Worm (Caenorhabditis elegans) whole organism, midembryonic: ENCODE results near the gene hst-6.
A peak's percentile ranks its signal among the peaks of the same experiment; 100 is the strongest.

Experiments
- T22C8.4 ChIP-seq: fragments of 200-800 bp; sonication (Bioruptor generic); IDR thresholded peaks from 2 replicates; pipeline ENCODE4 v1.3.6; 2022; ENCODE audit warnings: missing genetic modification characterization, missing compliant biosample characterization
- cog-1 ChIP-seq: sonication (generic microtip); optimal IDR thresholded peaks from 2 replicates; lab custom pipeline; 2016; ENCODE audit warnings: missing genetic modification characterization, missing compliant biosample characterization
- flt-1 ChIP-seq: fragments of 200-800 bp; sonication (Bioruptor generic); IDR thresholded peaks from 2 replicates; pipeline ENCODE4 v1.3.6; 2022; ENCODE audit warnings: missing genetic modification characterization, missing compliant biosample characterization
- klf-2 ChIP-seq: fragments of 200-800 bp; sonication (Bioruptor generic); conservative IDR thresholded peaks from 2 replicates; pipeline ENCODE4 v1.3.6; 2022; ENCODE audit warnings: missing genetic modification reagents, missing genetic modification characterization, missing compliant biosample characterization
- med-1 ChIP-seq: sonication (generic microtip); optimal IDR thresholded peaks from 2 replicates; lab custom pipeline; 2017; ENCODE audit warnings: missing genetic modification characterization, mild to moderate bottlenecking, missing compliant biosample characterization, antibody characterized with exemption, missing genetic modification reagents; ENCODE audit not compliant: insufficient read depth
- ref-1 ChIP-seq: fragments of 200-800 bp; sonication (Bioruptor generic); conservative IDR thresholded peaks from 2 replicates; pipeline ENCODE4 v1.3.6; 2022; ENCODE audit warnings: missing genetic modification reagents, missing genetic modification characterization, missing compliant biosample characterization
- tab-1 ChIP-seq: fragments of 200-800 bp; sonication (Bioruptor generic); IDR thresholded peaks from 2 replicates; pipeline ENCODE4 v1.3.6; 2022; ENCODE audit warnings: missing genetic modification characterization, missing compliant biosample characterization
- ztf-23 ChIP-seq: fragments of 200-800 bp; sonication (Bioruptor generic); IDR thresholded peaks from 2 replicates; pipeline ENCODE4 v1.3.6; 2022; ENCODE audit warnings: missing genetic modification reagents, missing genetic modification characterization, missing compliant biosample characterization
- ztf-29 ChIP-seq: fragments of 200-800 bp; sonication (Bioruptor generic); IDR thresholded peaks from 2 replicates; pipeline ENCODE4 v1.3.6; 2022; ENCODE audit warnings: missing genetic modification reagents, missing genetic modification characterization, missing compliant biosample characterization

hst-6 gene

ce11 chrX:5275209-5275608 lies at the start of gene hst-6:
Gene hst-6 (plus strand): TSS chrX:5275561.
- TF ChIP-seq ztf-23 (GFP tag; lab: Robert Waterston, UW) (peak; percentile 66; the same call in 1 of the 2 replicates), T22C8.4 (GFP tag; lab: Robert Waterston, UW) (no peak; the same call in 1 of the 2 replicates), cog-1 (tag; lab: Kevin White, UChicago) (peak; percentile 78), ztf-29 (GFP tag; lab: Robert Waterston, UW) (peak; percentile 66; the same call in 1 of the 2 replicates), flt-1 (GFP tag; lab: Robert Waterston, UW) (peak; percentile 62), ref-1 (GFP tag; lab: Robert Waterston, UW) (no peak)

- TF ChIP-seq klf-2 (GFP tag; lab: Robert Waterston, UW) = no peak
- TF ChIP-seq ztf-23 (GFP tag; lab: Robert Waterston, UW) = no peak
- TF ChIP-seq med-1 (GFP tag; lab: Kevin White, UChicago) = no peak
- no peak for TF ChIP-seq flt-1 (GFP tag; lab: Robert Waterston, UW)
- no peak for TF ChIP-seq ztf-29 (GFP tag; lab: Robert Waterston, UW)
- no peak for TF ChIP-seq tab-1 (GFP tag; lab: Robert Waterston, UW)
Observed at ce11 chrX:5226265-5226664, 49.1 kb upstream of the hst-6 start, which contains the start of gene H28G03.3. Gene H28G03.3 (minus strand): TSS chrX:5226365.

ce11 chrX:5238246-5238645 lies 37.1 kb upstream of the hst-6 start:
- TF ChIP-seq cog-1 (tag; lab: Kevin White, UChicago) (no peak), flt-1 (GFP tag; lab: Robert Waterston, UW) (no peak), med-1 (GFP tag; lab: Kevin White, UChicago) (no peak)

- TF ChIP-seq cog-1 (tag; lab: Kevin White, UChicago) (no peak), tab-1 (GFP tag; lab: Robert Waterston, UW) (no peak), ref-1 (GFP tag; lab: Robert Waterston, UW) (no peak), flt-1 (GFP tag; lab: Robert Waterston, UW) (no peak), ztf-23 (GFP tag; lab: Robert Waterston, UW) (no peak), med-1 (GFP tag; lab: Kevin White, UChicago) (no peak), klf-2 (GFP tag; lab: Robert Waterston, UW) (no peak), T22C8.4 (GFP tag; lab: Robert Waterston, UW) (no peak), ztf-29 (GFP tag; lab: Robert Waterston, UW) (no peak)
Observed at ce11 chrX:5243382-5243979, 31.9 kb upstream of the hst-6 start, which contains the start of gene mtm-5. Gene mtm-5 (minus strand): TSS chrX:5243408.

ce11 chrX:5244041-5244440 lies 31.3 kb upstream of the hst-6 start, which contains the start of gene Y34B4A.7:
Gene Y34B4A.7 (plus strand): TSS chrX:5244337.
- TF ChIP-seq cog-1 (tag; lab: Kevin White, UChicago) = peak; percentile 10
- TF ChIP-seq ztf-23 (GFP tag; lab: Robert Waterston, UW) = no peak

- TF ChIP-seq klf-2 (GFP tag; lab: Robert Waterston, UW) = no peak
- no peak for TF ChIP-seq med-1 (GFP tag; lab: Kevin White, UChicago)
- TF ChIP-seq T22C8.4 (GFP tag; lab: Robert Waterston, UW) = no peak
Observed at ce11 chrX:5248754-5249153, 26.6 kb upstream of the hst-6 start.

- TF ChIP-seq ref-1 (GFP tag; lab: Robert Waterston, UW) = no peak
Observed at ce11 chrX:5249603-5250002, 25.8 kb upstream of the hst-6 start, which contains the start of gene Y34B4A.10. Gene Y34B4A.10 (plus strand): TSS chrX:5249903.

ce11 chrX:5252798-5253197 lies 22.6 kb upstream of the hst-6 start, which contains the start of gene nspg-14:
Gene nspg-14 (plus strand): TSS chrX:5253047.
- TF ChIP-seq flt-1 (GFP tag; lab: Robert Waterston, UW) (no peak), cog-1 (tag; lab: Kevin White, UChicago) (no peak), ref-1 (GFP tag; lab: Robert Waterston, UW) (no peak), tab-1 (GFP tag; lab: Robert Waterston, UW) (no peak), T22C8.4 (GFP tag; lab: Robert Waterston, UW) (no peak), klf-2 (GFP tag; lab: Robert Waterston, UW) (no peak), ztf-23 (GFP tag; lab: Robert Waterston, UW) (no peak), med-1 (GFP tag; lab: Kevin White, UChicago) (no peak), ztf-29 (GFP tag; lab: Robert Waterston, UW) (no peak)

- TF ChIP-seq ztf-29 (GFP tag; lab: Robert Waterston, UW) (no peak), med-1 (GFP tag; lab: Kevin White, UChicago) (no peak), tab-1 (GFP tag; lab: Robert Waterston, UW) (no peak), T22C8.4 (GFP tag; lab: Robert Waterston, UW) (no peak), flt-1 (GFP tag; lab: Robert Waterston, UW) (no peak), klf-2 (GFP tag; lab: Robert Waterston, UW) (no peak), cog-1 (tag; lab: Kevin White, UChicago) (no peak), ref-1 (GFP tag; lab: Robert Waterston, UW) (no peak), ztf-23 (GFP tag; lab: Robert Waterston, UW) (no peak)
Observed at ce11 chrX:5254894-5255293, 20.5 kb upstream of the hst-6 start, which contains the start of gene nspg-13. Gene nspg-13 (plus strand): TSS chrX:5255194.

- no peak for TF ChIP-seq ztf-29 (GFP tag; lab: Robert Waterston, UW)
- no peak for TF ChIP-seq tab-1 (GFP tag; lab: Robert Waterston, UW)
- no peak for TF ChIP-seq med-1 (GFP tag; lab: Kevin White, UChicago)
- no peak for TF ChIP-seq klf-2 (GFP tag; lab: Robert Waterston, UW)
- no peak for TF ChIP-seq ref-1 (GFP tag; lab: Robert Waterston, UW)
- no peak for TF ChIP-seq ztf-23 (GFP tag; lab: Robert Waterston, UW)
- TF ChIP-seq cog-1 (tag; lab: Kevin White, UChicago) = no peak
- TF ChIP-seq flt-1 (GFP tag; lab: Robert Waterston, UW) = no peak
- no peak for TF ChIP-seq T22C8.4 (GFP tag; lab: Robert Waterston, UW)
Observed at ce11 chrX:5255320-5255719, 20.0 kb upstream of the hst-6 start.
